Worm (Caenorhabditis elegans): ENCODE data around the gene cut-2.

- TF ChIP-seq ztf-4 (tag; optimal IDR thresholded peaks at IDR 0.05) (no peak), pha-4 (tag; optimal IDR thresholded peaks at IDR 0.05) (no peak), jun-1 (tag; optimal IDR thresholded peaks at IDR 0.05) (no peak), skn-1 (tag; optimal IDR thresholded peaks at IDR 0.05) (no peak), eor-1 (tag; optimal IDR thresholded peaks at IDR 0.05) (no peak), unc-39 (tag; optimal IDR thresholded peaks at IDR 0.05) (no peak), snpc-4 (tag; optimal IDR thresholded peaks at IDR 0.05) (no peak), pqm-1 (tag; optimal IDR thresholded peaks at IDR 0.05) (no peak), nhr-77 (tag; optimal IDR thresholded peaks at IDR 0.05) (no peak)
These were observed 1.4 kb upstream of the cut-2 start for ce11 chrV:13413301-13413700.

Measured in whole organism, L3 larva.